Fruit fly (Drosophila melanogaster) whole organism, embryonic: ENCODE data around the gene CG14085.

ENCODE experiments used
- Atf6 ChIP-seq: fragments of 200-800 bp; sonication (Bioruptor generic); IDR thresholded peaks from 2 replicates; pipeline ENCODE4 v1.3.6; 2022; ENCODE audit warnings: missing biosample characterization, missing genetic modification characterization
- BEAF-32 ChIP-seq: fragments of 200-800 bp; sonication (Bioruptor generic); optimal IDR thresholded peaks from 3 replicates; lab custom pipeline; 2017; ENCODE audit warnings: missing biosample characterization, missing genetic modification characterization, mild to moderate bottlenecking, moderate library complexity, missing genetic modification reagents
- C15 ChIP-seq: fragments of 200-800 bp; sonication (Bioruptor generic); IDR thresholded peaks from 3 replicates; pipeline ENCODE4 v1.3.6; 2022; ENCODE audit warnings: missing biosample characterization, missing genetic modification characterization
- CG10147 ChIP-seq: fragments of 200-800 bp; sonication (Bioruptor generic); optimal IDR thresholded peaks from 2 replicates; lab custom pipeline; 2019; ENCODE audit warnings: missing biosample characterization, mild to moderate bottlenecking, missing genetic modification characterization, moderate library complexity
- CG10321 ChIP-seq: fragments of 200-800 bp; sonication (Bioruptor generic); IDR thresholded peaks from 2 replicates; pipeline ENCODE4 v1.3.6; 2022; ENCODE audit warnings: missing biosample characterization, missing genetic modification characterization
- CG10462 ChIP-seq: fragments of 200-800 bp; sonication (Bioruptor generic); optimal IDR thresholded peaks from 2 replicates; lab custom pipeline; 2016; ENCODE audit warnings: missing biosample characterization, missing genetic modification characterization
- CG10543 ChIP-seq: fragments of 200-800 bp; sonication (Bioruptor generic); optimal IDR thresholded peaks from 3 replicates; lab custom pipeline; 2017; ENCODE audit warnings: missing biosample characterization, mild to moderate bottlenecking, missing genetic modification characterization, moderate library complexity
- CG11247 ChIP-seq: fragments of 200-800 bp; sonication (Bioruptor generic); IDR thresholded peaks from 2 replicates; pipeline ENCODE4 v1.3.6; 2022; ENCODE audit warnings: missing biosample characterization, missing genetic modification characterization
- CG12104 ChIP-seq: fragments of 200-800 bp; sonication (Bioruptor generic); optimal IDR thresholded peaks from 3 replicates; lab custom pipeline; 2016; ENCODE audit warnings: missing biosample characterization, missing genetic modification characterization
- CG12299 ChIP-seq: fragments of 200-800 bp; sonication (Bioruptor generic); optimal IDR thresholded peaks from 2 replicates; lab custom pipeline; 2018; ENCODE audit warnings: missing biosample characterization, mild to moderate bottlenecking, missing genetic modification characterization
- CG1233 ChIP-seq: fragments of 200-800 bp; sonication (Bioruptor generic); optimal IDR thresholded peaks from 4 replicates; lab custom pipeline; 2018; ENCODE audit warnings: missing biosample characterization, mild to moderate bottlenecking, missing genetic modification characterization
- CG12942 ChIP-seq: fragments of 200-800 bp; sonication (Bioruptor generic); optimal IDR thresholded peaks from 3 replicates; lab custom pipeline; 2016; ENCODE audit warnings: missing biosample characterization, missing genetic modification characterization
- CG13775 ChIP-seq: fragments of 200-800 bp; sonication (Bioruptor generic); optimal IDR thresholded peaks from 3 replicates; lab custom pipeline; 2017; ENCODE audit warnings: missing biosample characterization, mild to moderate bottlenecking, missing genetic modification characterization
- CG1602 ChIP-seq: fragments of 200-800 bp; sonication (Bioruptor generic); optimal IDR thresholded peaks from 3 replicates; lab custom pipeline; 2016; ENCODE audit warnings: missing biosample characterization, missing genetic modification characterization
- CG16863 ChIP-seq: fragments of 200-800 bp; sonication (Bioruptor generic); optimal IDR thresholded peaks from 3 replicates; lab custom pipeline; 2016; ENCODE audit warnings: missing biosample characterization, missing genetic modification characterization
- CG17385 ChIP-seq: fragments of 200-800 bp; sonication (Bioruptor generic); optimal IDR thresholded peaks from 3 replicates; lab custom pipeline; 2018; ENCODE audit warnings: missing biosample characterization, mild to moderate bottlenecking, missing genetic modification characterization
- CG17612 ChIP-seq: fragments of 200-800 bp; sonication (Bioruptor generic); IDR thresholded peaks from 2 replicates; pipeline ENCODE4 v1.3.6; 2022; ENCODE audit warnings: missing biosample characterization, missing genetic modification characterization
- CG17829 ChIP-seq: fragments of 200-800 bp; optimal IDR thresholded peaks from 2 replicates; lab custom pipeline; 2019; ENCODE audit warnings: missing biosample characterization, mild to moderate bottlenecking, missing genetic modification characterization, moderate library complexity
- CG30020 ChIP-seq: fragments of 200-800 bp; optimal IDR thresholded peaks from 2 replicates; lab custom pipeline; 2019; ENCODE audit warnings: missing biosample characterization, mild to moderate bottlenecking, missing genetic modification characterization, moderate library complexity
- CG4854 ChIP-seq: fragments of 200-800 bp; sonication (Bioruptor generic); optimal IDR thresholded peaks from 2 replicates; lab custom pipeline; 2016; ENCODE audit warnings: missing biosample characterization, missing genetic modification characterization, inconsistent platforms
- CG6175 ChIP-seq: fragments of 200-800 bp; sonication (Bioruptor generic); IDR thresholded peaks from 3 replicates; pipeline ENCODE4 v1.3.6; 2022; ENCODE audit warnings: missing biosample characterization, missing genetic modification characterization
- CG7786 ChIP-seq: fragments of 200-800 bp; sonication (Bioruptor generic); optimal IDR thresholded peaks from 2 replicates; lab custom pipeline; 2016; ENCODE audit warnings: missing biosample characterization, missing genetic modification characterization
- CG8290 ChIP-seq, 3 experiments: fragments of 200-800 bp; sonication (Bioruptor generic); optimal IDR thresholded peaks; 2 replicates each; lab custom pipeline; 2016 to 2019; ENCODE audit warnings: missing biosample characterization in 3 of 3, missing genetic modification characterization in 3 of 3, mild to moderate bottlenecking in 2 of 3, moderate library complexity in 1 of 3
- CG8388 ChIP-seq: fragments of 200-800 bp; sonication (Bioruptor generic); optimal IDR thresholded peaks from 2 replicates; lab custom pipeline; 2019; ENCODE audit warnings: missing biosample characterization, mild to moderate bottlenecking, missing genetic modification characterization, moderate library complexity
- CG8924 ChIP-seq: fragments of 200-800 bp; optimal IDR thresholded peaks from 3 replicates; lab custom pipeline; 2019; ENCODE audit warnings: missing biosample characterization, mild to moderate bottlenecking, missing genetic modification characterization, moderate library complexity
- CTCF ChIP-seq: fragments of 200-800 bp; sonication (Bioruptor generic); optimal IDR thresholded peaks from 2 replicates; lab custom pipeline; 2017; ENCODE audit warnings: missing biosample characterization, mild to moderate bottlenecking, missing genetic modification characterization, moderate library complexity
- Doc3 ChIP-seq: fragments of 200-800 bp; sonication (Bioruptor generic); IDR thresholded peaks from 3 replicates; pipeline ENCODE4 v1.3.6; 2022; ENCODE audit warnings: missing biosample characterization, missing genetic modification characterization; ENCODE audit not compliant: partially characterized antibody
- Dp ChIP-seq: fragments of 200-800 bp; sonication (Bioruptor generic); optimal IDR thresholded peaks from 2 replicates; lab custom pipeline; 2018; ENCODE audit warnings: missing biosample characterization, mild to moderate bottlenecking, missing genetic modification characterization, moderate library complexity
- ERR ChIP-seq: fragments of 200-800 bp; sonication (Bioruptor generic); optimal IDR thresholded peaks from 2 replicates; lab custom pipeline; 2016; ENCODE audit warnings: missing biosample characterization, missing genetic modification characterization
- H15 ChIP-seq: fragments of 200-800 bp; sonication (Bioruptor generic); IDR thresholded peaks from 3 replicates; pipeline ENCODE4 v1.3.6; 2022; ENCODE audit warnings: missing biosample characterization, missing genetic modification characterization
- Hmx ChIP-seq: fragments of 200-800 bp; sonication (Bioruptor generic); optimal IDR thresholded peaks from 2 replicates; lab custom pipeline; 2016; ENCODE audit warnings: missing biosample characterization, missing genetic modification characterization
- Nf-YB ChIP-seq: fragments of 200-800 bp; sonication (Bioruptor generic); optimal IDR thresholded peaks from 3 replicates; lab custom pipeline; 2019; ENCODE audit warnings: missing biosample characterization, mild to moderate bottlenecking, missing genetic modification characterization, moderate library complexity
- Rfx ChIP-seq: fragments of 200-800 bp; sonication (Bioruptor generic); IDR thresholded peaks from 2 replicates; pipeline ENCODE4 v1.3.6; 2022; ENCODE audit warnings: missing biosample characterization, missing genetic modification characterization
- Sox100B ChIP-seq: fragments of 200-800 bp; sonication (Bioruptor generic); optimal IDR thresholded peaks from 3 replicates; lab custom pipeline; 2018; ENCODE audit warnings: missing biosample characterization, mild to moderate bottlenecking, missing genetic modification characterization
- Tbp ChIP-seq: fragments of >200 bp; optimal IDR thresholded peaks from 2 replicates; lab custom pipeline; 2018; ENCODE audit warnings: missing biosample characterization, missing genetic modification characterization
- Xbp1 ChIP-seq: fragments of 200-800 bp; sonication (Bioruptor generic); optimal IDR thresholded peaks from 3 replicates; lab custom pipeline; 2016; ENCODE audit warnings: missing biosample characterization, mild to moderate bottlenecking, missing genetic modification characterization
- ato ChIP-seq: fragments of 200-800 bp; sonication (Bioruptor generic); IDR thresholded peaks from 2 replicates; pipeline ENCODE4 v1.3.6; 2022; ENCODE audit warnings: missing biosample characterization, missing genetic modification characterization; ENCODE audit not compliant: partially characterized antibody
- chinmo ChIP-seq: fragments of 200-800 bp; sonication (Bioruptor generic); IDR thresholded peaks from 4 replicates; pipeline ENCODE4 v1.3.6; 2022; ENCODE audit warnings: missing biosample characterization, missing genetic modification characterization; ENCODE audit not compliant: partially characterized antibody
- croc ChIP-seq: fragments of 200-800 bp; sonication (Bioruptor generic); conservative IDR thresholded peaks from 3 replicates; pipeline ENCODE4 v1.3.6; 2022; ENCODE audit warnings: missing biosample characterization, missing genetic modification characterization
- dysf ChIP-seq: fragments of 200-800 bp; sonication (Bioruptor generic); IDR thresholded peaks from 3 replicates; pipeline ENCODE4 v1.3.6; 2022; ENCODE audit warnings: missing biosample characterization, missing genetic modification characterization
- eve ChIP-seq, 2 experiments: fragments of >200 bp; optimal IDR thresholded peaks; 2 replicates each; lab custom pipeline; 2017; ENCODE audit warnings: missing biosample characterization in 2 of 2, missing genetic modification characterization in 2 of 2
- gce ChIP-seq: fragments of 200-800 bp; sonication (Bioruptor generic); IDR thresholded peaks from 3 replicates; pipeline ENCODE4 v1.3.6; 2022; ENCODE audit warnings: missing biosample characterization, missing genetic modification characterization
- grau ChIP-seq: fragments of 200-800 bp; optimal IDR thresholded peaks from 3 replicates; lab custom pipeline; 2019; ENCODE audit warnings: missing biosample characterization, mild to moderate bottlenecking, missing genetic modification characterization, moderate library complexity
- nerfin-2 ChIP-seq: fragments of 200-800 bp; sonication (Bioruptor generic); IDR thresholded peaks from 2 replicates; pipeline ENCODE4 v1.3.6; 2022; ENCODE audit warnings: missing biosample characterization, missing genetic modification characterization; ENCODE audit not compliant: partially characterized antibody
- oc ChIP-seq: fragments of 200-800 bp; sonication (Bioruptor generic); optimal IDR thresholded peaks from 2 replicates; lab custom pipeline; 2018; ENCODE audit warnings: missing biosample characterization, mild to moderate bottlenecking, missing genetic modification characterization, moderate library complexity
- sc ChIP-seq, 3 experiments: fragments of >200 bp in 2 of 3; fragments of 200-800 bp in 1 of 3; sonication (Bioruptor generic) in 1 of 3; optimal IDR thresholded peaks; 2 replicates in 2 of 3; 3 replicates in 1 of 3; lab custom pipeline; 2017; ENCODE audit warnings: mild to moderate bottlenecking in 1 of 3, missing biosample characterization in 1 of 3, missing genetic modification characterization in 1 of 3, missing genetic modification reagents in 1 of 3
- seq ChIP-seq: fragments of 200-800 bp; sonication (Bioruptor generic); IDR thresholded peaks from 2 replicates; pipeline ENCODE4 v1.3.6; 2022; ENCODE audit warnings: missing biosample characterization, missing genetic modification characterization
- slp2 ChIP-seq: fragments of 200-800 bp; sonication (Bioruptor generic); optimal IDR thresholded peaks from 2 replicates; lab custom pipeline; 2016; ENCODE audit warnings: missing biosample characterization, missing genetic modification characterization
- sqz ChIP-seq: fragments of 200-800 bp; sonication (Bioruptor generic); optimal IDR thresholded peaks from 3 replicates; lab custom pipeline; 2018; ENCODE audit warnings: missing biosample characterization, mild to moderate bottlenecking, missing genetic modification characterization
- wdn ChIP-seq: fragments of 200-800 bp; sonication (Bioruptor generic); IDR thresholded peaks from 2 replicates; pipeline ENCODE4 v1.3.6; 2022; ENCODE audit warnings: missing biosample characterization, missing genetic modification characterization

The CG14085 gene

DNA sequence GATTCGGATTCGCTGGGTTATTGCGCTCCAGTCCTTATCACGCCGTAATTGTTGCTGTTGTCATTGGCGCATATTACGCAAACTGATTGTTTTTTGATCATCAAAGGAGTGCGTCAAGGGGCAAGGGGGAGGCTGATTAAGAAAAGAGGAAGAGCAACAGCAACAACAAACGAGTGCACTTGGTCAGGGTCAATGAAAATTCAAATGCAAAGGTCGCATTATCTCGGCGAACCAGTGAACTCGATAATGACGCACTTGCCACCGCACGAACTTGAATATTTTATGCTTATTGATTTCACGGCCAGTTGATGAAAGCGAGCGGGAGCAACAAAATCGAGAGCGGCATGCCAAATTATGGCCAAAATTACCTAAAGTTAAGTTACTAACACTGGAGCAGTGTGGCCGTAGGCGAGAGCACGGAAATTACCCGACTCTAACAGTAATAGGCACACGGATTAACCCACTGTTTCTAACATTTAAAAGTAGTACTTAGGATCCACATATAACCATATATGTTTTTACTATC lies 8.8 kb upstream of the CG14085 start, which contains the start of gene nes (continued):
- TF ChIP-seq sc (optimal IDR thresholded peaks at IDR 0.05; lab: Kevin White, UChicago) (no peak), sc (GFP tag; optimal IDR thresholded peaks at IDR 0.05; lab: Kevin White, UChicago) (no peak), CG17385 (peak; percentile 87), Atf6 (GFP tag; lab: Robert Waterston, UW) (peak; percentile 50; the same call in 1 of the 2 replicates), CG8388 (GFP tag; lab: Kevin White, UChicago) (no peak), Sox100B (no peak), oc (tag; lab: Kevin White, UChicago) (no peak), slp2 (no peak), grau (no peak), ato (GFP tag; lab: Robert Waterston, UW) (no peak), CG8924 (tag; lab: Kevin White, UChicago) (peak; percentile 23), CG1233 (GFP tag; lab: Kevin White, UChicago) (no peak), CG17612 (GFP tag; lab: Robert Waterston, UW) (no peak), CG12942 (GFP tag; lab: Kevin White, UChicago) (no peak), dysf (GFP tag; lab: Robert Waterston, UW) (no peak), CTCF (GFP tag; lab: Kevin White, UChicago) (no peak), CG10543 (GFP tag; lab: Kevin White, UChicago) (no peak), CG16863 (GFP tag; lab: Kevin White, UChicago) (no peak), CG8290 (GFP tag; optimal IDR thresholded peaks at IDR 0.05; lab: Kevin White, UChicago) (no peak), CG8290 (tag; optimal IDR thresholded peaks at IDR 0.05; lab: Kevin White, UChicago) (peak in 1 of 2 experiments; percentile 56), Xbp1 (peak; percentile 38), seq (GFP tag; lab: Robert Waterston, UW) (no peak), CG1602 (GFP tag; lab: Kevin White, UChicago) (peak; percentile 10), CG12104 (GFP tag; lab: Kevin White, UChicago) (no peak), CG17829 (tag; lab: Kevin White, UChicago) (no peak), croc (no peak), nerfin-2 (GFP tag; lab: Robert Waterston, UW) (no peak; the same call in 1 of the 2 replicates), Tbp (GFP tag; lab: Kevin White, UChicago) (no peak), chinmo (GFP tag; lab: Robert Waterston, UW) (peak; percentile 88; the same call in 1 of the 4 replicates), sqz (GFP tag; lab: Kevin White, UChicago) (no peak), CG11247 (no peak), CG13775 (no peak), wdn (GFP tag; lab: Robert Waterston, UW) (no peak), Rfx (GFP tag; lab: Robert Waterston, UW) (0 out of 2 replicates have a peak, but pooled peaks have one; percentile 10), CG10147 (GFP tag; lab: Kevin White, UChicago) (peak; percentile 37), CG7786 (no peak), CG10462 (GFP tag; lab: Kevin White, UChicago) (no peak), ERR (no peak), eve (GFP tag; optimal IDR thresholded peaks at IDR 0.05; lab: Kevin White, UChicago) (no peak), CG6175 (no peak), CG12299 (tag; lab: Kevin White, UChicago) (peak; percentile 6), CG30020 (tag; lab: Kevin White, UChicago) (no peak), Doc3 (GFP tag; lab: Robert Waterston, UW) (0 out of 3 replicates have a peak, but pooled peaks have one; percentile 44), CG10321 (GFP tag; lab: Robert Waterston, UW) (no peak), Dp (GFP tag; lab: Kevin White, UChicago) (no peak), Hmx (GFP tag; lab: Kevin White, UChicago) (no peak), Nf-YB (no peak), BEAF-32 (peak; percentile 11), C15 (GFP tag; lab: Robert Waterston, UW) (no peak), CG4854 (GFP tag; lab: Kevin White, UChicago) (no peak), gce (no peak), H15 (GFP tag; lab: Robert Waterston, UW) (no peak; the same call in 2 of the 3 replicates)
